Worm (Caenorhabditis elegans) whole organism, L1 larva: ENCODE results near the gene F14F9.6.

Source experiments
- F16B12.6 ChIP-seq: fragments of 150-350 bp; optimal IDR thresholded peaks from 2 replicates; lab custom pipeline; 2014; ENCODE audit warnings: missing biosample characterization, missing genetic modification characterization
- Y116A8C.19 ChIP-seq: sonication (generic microtip); optimal IDR thresholded peaks from 2 replicates; lab custom pipeline; 2016; ENCODE audit warnings: missing compliant biosample characterization, missing genetic modification characterization, borderline replicate concordance
- alr-1 ChIP-seq: fragments of 200-800 bp; sonication (Bioruptor generic); optimal IDR thresholded peaks from 2 replicates; lab custom pipeline; 2018; ENCODE audit warnings: borderline replicate concordance, mild to moderate bottlenecking, missing genetic modification characterization, missing compliant biosample characterization
- aly-2 ChIP-seq: fragments of 150-350 bp; optimal IDR thresholded peaks from 2 replicates; lab custom pipeline; 2014; ENCODE audit warnings: missing biosample characterization, missing genetic modification characterization
- ceh-63 ChIP-seq: fragments of 200-800 bp; sonication (Bioruptor generic); optimal IDR thresholded peaks from 2 replicates; lab custom pipeline; 2018; ENCODE audit warnings: mild to moderate bottlenecking, missing genetic modification characterization, missing compliant biosample characterization
- ceh-8 ChIP-seq: fragments of 200-800 bp; sonication (Bioruptor generic); optimal IDR thresholded peaks from 2 replicates; lab custom pipeline; 2018; ENCODE audit warnings: mild to moderate bottlenecking, missing genetic modification characterization, moderate library complexity, missing compliant biosample characterization
- ceh-90 ChIP-seq: sonication (generic microtip); optimal IDR thresholded peaks from 2 replicates; lab custom pipeline; 2016; ENCODE audit warnings: missing genetic modification characterization, missing compliant biosample characterization
- ces-1 ChIP-seq: fragments of 150-350 bp; optimal IDR thresholded peaks from 2 replicates; lab custom pipeline; 2014; ENCODE audit warnings: missing biosample characterization, missing genetic modification reagents, missing genetic modification characterization
- dsc-1 ChIP-seq: sonication (generic microtip); optimal IDR thresholded peaks from 2 replicates; lab custom pipeline; 2016; ENCODE audit warnings: mild to moderate bottlenecking, missing genetic modification characterization, missing compliant biosample characterization
- efl-1 ChIP-seq, 4 experiments: fragments of 150-350 bp; optimal IDR thresholded peaks in 3 of 4; peaks in 1 of 4; 1 replicate in 1 of 4; 2 replicates in 3 of 4; lab custom pipeline; 2014; ENCODE audit warnings: missing biosample characterization in 2 of 4, missing genetic modification characterization in 2 of 4, missing genetic modification reagents in 2 of 4
- efl-3 ChIP-seq: fragments of 200-800 bp; sonication (Bioruptor generic); optimal IDR thresholded peaks from 2 replicates; lab custom pipeline; 2018; ENCODE audit warnings: mild to moderate bottlenecking, missing genetic modification characterization, missing compliant biosample characterization
- ets-5 ChIP-seq: fragments of 200-800 bp; sonication (Bioruptor generic); IDR thresholded peaks from 2 replicates; pipeline ENCODE4 v1.3.6; 2022; ENCODE audit warnings: missing genetic modification characterization, missing compliant biosample characterization
- fos-1 ChIP-seq: fragments of 150-350 bp; optimal IDR thresholded peaks from 2 replicates; lab custom pipeline; 2014; ENCODE audit warnings: missing biosample characterization, missing genetic modification characterization
- grh-1 ChIP-seq: fragments of 200-800 bp; sonication (Bioruptor generic); IDR thresholded peaks from 2 replicates; pipeline ENCODE4 v1.3.6; 2022; ENCODE audit warnings: missing genetic modification reagents, missing genetic modification characterization, missing compliant biosample characterization
- isw-1 ChIP-seq: fragments of 200-800 bp; sonication (Bioruptor generic); IDR thresholded peaks from 2 replicates; pipeline ENCODE4 v1.3.6; 2022; ENCODE audit warnings: missing genetic modification characterization, missing compliant biosample characterization
- lin-14 ChIP-seq: fragments of 200-800 bp; sonication (Bioruptor generic); optimal IDR thresholded peaks from 2 replicates; lab custom pipeline; 2018; ENCODE audit warnings: mild to moderate bottlenecking, missing genetic modification characterization, moderate library complexity, missing compliant biosample characterization
- lin-39 ChIP-seq: fragments of 150-350 bp; optimal IDR thresholded peaks from 2 replicates; lab custom pipeline; 2014; ENCODE audit warnings: missing biosample characterization, missing genetic modification reagents, missing genetic modification characterization
- lsy-2 ChIP-seq, 2 experiments: fragments of 150-350 bp; optimal IDR thresholded peaks; 2 replicates each; lab custom pipeline; 2014; ENCODE audit warnings: missing biosample characterization in 2 of 2, missing genetic modification characterization in 2 of 2
- mdl-1 ChIP-seq, 2 experiments: fragments of 150-350 bp; optimal IDR thresholded peaks; 2 replicates each; lab custom pipeline; 2014 to 2017; ENCODE audit warnings: missing biosample characterization in 2 of 2, missing genetic modification characterization in 2 of 2, inconsistent platforms in 1 of 2
- nhr-11 ChIP-seq: fragments of 150-350 bp; optimal IDR thresholded peaks from 2 replicates; lab custom pipeline; 2014; ENCODE audit warnings: missing biosample characterization, missing genetic modification characterization
- nhr-19 ChIP-seq: fragments of 200-800 bp; sonication (Bioruptor generic); conservative IDR thresholded peaks from 2 replicates; pipeline ENCODE4 v1.3.6; 2022; ENCODE audit warnings: missing genetic modification characterization, missing compliant biosample characterization
- nhr-20 ChIP-seq: sonication (generic microtip); optimal IDR thresholded peaks from 2 replicates; lab custom pipeline; 2016; ENCODE audit warnings: mild to moderate bottlenecking, missing genetic modification characterization, missing compliant biosample characterization
- nhr-28 ChIP-seq: fragments of 150-350 bp; optimal IDR thresholded peaks from 2 replicates; lab custom pipeline; 2014; ENCODE audit warnings: missing biosample characterization, missing genetic modification characterization
- nhr-77 ChIP-seq: fragments of 150-350 bp; optimal IDR thresholded peaks from 2 replicates; lab custom pipeline; 2014; ENCODE audit warnings: missing biosample characterization, missing genetic modification characterization
- nhr-90 ChIP-seq: sonication (generic microtip); optimal IDR thresholded peaks from 2 replicates; lab custom pipeline; 2016; ENCODE audit warnings: mild to moderate bottlenecking, missing genetic modification characterization, missing compliant biosample characterization; ENCODE audit not compliant: poor library complexity
- pqm-1 ChIP-seq: sonication (generic microtip); optimal IDR thresholded peaks from 3 replicates; lab custom pipeline; 2017; ENCODE audit warnings: missing biosample characterization, missing genetic modification characterization
- rnt-1 ChIP-seq: sonication (generic microtip); optimal IDR thresholded peaks from 2 replicates; lab custom pipeline; 2016; ENCODE audit warnings: mild to moderate bottlenecking, missing genetic modification characterization, moderate library complexity, missing compliant biosample characterization
- skn-1 ChIP-seq: fragments of 150-350 bp; optimal IDR thresholded peaks from 2 replicates; lab custom pipeline; 2014; ENCODE audit warnings: missing biosample characterization, missing genetic modification characterization
- snpc-4 ChIP-seq: fragments of 150-350 bp; optimal IDR thresholded peaks from 2 replicates; lab custom pipeline; 2014; ENCODE audit warnings: missing biosample characterization, missing genetic modification characterization
- sptf-1 ChIP-seq: fragments of 150-350 bp; optimal IDR thresholded peaks from 2 replicates; lab custom pipeline; 2014; ENCODE audit warnings: missing biosample characterization, missing genetic modification characterization
- swsn-7 ChIP-seq: sonication (generic microtip); optimal IDR thresholded peaks from 2 replicates; lab custom pipeline; 2016; ENCODE audit warnings: missing genetic modification characterization, missing compliant biosample characterization
- tbx-2 ChIP-seq: sonication (generic microtip); optimal IDR thresholded peaks from 2 replicates; lab custom pipeline; 2016; ENCODE audit warnings: missing genetic modification characterization, missing compliant biosample characterization
- tlp-1 ChIP-seq: fragments of 150-350 bp; optimal IDR thresholded peaks from 2 replicates; lab custom pipeline; 2014; ENCODE audit warnings: missing biosample characterization, missing genetic modification characterization
- unc-130 ChIP-seq: fragments of 150-350 bp; optimal IDR thresholded peaks from 2 replicates; lab custom pipeline; 2017; ENCODE audit warnings: missing biosample characterization, missing genetic modification characterization, inconsistent platforms
- unc-30 ChIP-seq: sonication (generic microtip); optimal IDR thresholded peaks from 2 replicates; lab custom pipeline; 2017; ENCODE audit warnings: missing biosample characterization, missing genetic modification characterization
- unc-62 ChIP-seq: fragments of 150-350 bp; optimal IDR thresholded peaks from 2 replicates; lab custom pipeline; 2014; ENCODE audit warnings: missing biosample characterization, missing genetic modification reagents, missing genetic modification characterization
- unc-98 ChIP-seq: fragments of 200-800 bp; sonication (Bioruptor generic); IDR thresholded peaks from 2 replicates; pipeline ENCODE4 v1.3.6; 2022; ENCODE audit warnings: missing genetic modification characterization, missing compliant biosample characterization
- vab-15 ChIP-seq: sonication (generic microtip); optimal IDR thresholded peaks from 2 replicates; lab custom pipeline; 2017; ENCODE audit warnings: missing genotype, mild to moderate bottlenecking, missing genetic modification characterization, missing compliant biosample characterization
- zip-4 ChIP-seq: fragments of 200-800 bp; sonication (Bioruptor generic); optimal IDR thresholded peaks from 2 replicates; lab custom pipeline; 2018; ENCODE audit warnings: mild to moderate bottlenecking, missing genetic modification characterization, moderate library complexity, missing compliant biosample characterization
- ztf-4 ChIP-seq: fragments of 150-350 bp; optimal IDR thresholded peaks from 2 replicates; lab custom pipeline; 2014; ENCODE audit warnings: missing biosample characterization, missing genetic modification characterization

F14F9.6 gene

DNA sequence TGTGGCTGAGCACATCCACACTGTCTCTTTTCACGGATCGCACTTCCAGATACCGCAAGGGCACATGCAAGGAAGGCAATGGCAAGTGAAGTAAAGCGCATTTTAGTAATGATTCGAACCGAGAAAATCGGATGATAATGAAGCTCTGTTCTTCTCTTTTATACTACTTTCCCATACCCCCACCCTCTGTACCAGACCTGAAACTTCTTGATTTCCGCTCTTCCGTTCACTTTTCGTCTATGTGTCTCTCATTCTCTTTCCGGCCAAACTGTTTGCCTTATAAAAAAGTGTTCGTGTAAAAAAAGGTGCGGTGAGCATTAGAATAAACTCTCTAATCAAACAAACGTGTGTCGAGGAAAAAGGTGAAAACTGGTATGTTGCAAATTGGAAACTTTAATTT is 15.5 kb upstream of the F14F9.6 start, which contains the start of gene abu-6:
abu-6 (minus strand) TSS at position 101 of the 400 bp plus-strand sequence.
- TF ChIP-seq ceh-90 (tag; lab: Kevin White, UChicago) (no peak), aly-2 (tag; lab: Kevin White, UChicago) (no peak), unc-62 (no peak)

DNA sequence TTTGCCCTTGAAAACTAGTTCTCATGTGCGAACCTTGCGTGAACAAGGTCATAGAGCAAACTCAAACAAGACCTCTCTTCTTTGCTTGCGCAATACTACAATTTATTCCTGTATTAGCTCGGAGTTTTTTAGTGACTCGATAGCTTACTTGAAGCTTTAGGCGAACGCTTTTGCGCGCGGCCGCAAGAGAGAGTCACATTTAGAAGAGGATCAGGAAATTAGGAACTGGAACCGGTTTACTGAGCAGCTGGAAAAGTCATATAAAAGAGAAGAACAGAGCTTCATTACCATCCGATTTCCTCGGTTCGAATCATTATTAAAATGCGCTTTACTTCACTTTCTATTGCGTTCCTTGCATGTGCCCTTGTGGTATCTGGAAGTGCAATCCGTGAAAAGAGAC is 12.0 kb upstream of the F14F9.6 start, which contains the start of gene abu-15:
abu-15 (plus strand) TSS at position 301 of the 400 bp plus-strand sequence.
- no peak for TF ChIP-seq nhr-90 (tag; lab: Kevin White, UChicago)
- no peak for TF ChIP-seq efl-3
- no peak for TF ChIP-seq zip-4
- TF ChIP-seq sptf-1 (tag; lab: Kevin White, UChicago) = no peak
- TF ChIP-seq nhr-19 (GFP tag; lab: Robert Waterston, UW) = no peak
- no peak for TF ChIP-seq ztf-4
- no peak for TF ChIP-seq ets-5 (GFP tag; lab: Robert Waterston, UW)
- TF ChIP-seq ceh-63 (GFP tag; lab: Kevin White, UChicago) = no peak
- no peak for TF ChIP-seq nhr-77 (tag; lab: Kevin White, UChicago)
- TF ChIP-seq ces-1 (GFP tag; lab: Kevin White, UChicago) = no peak
- TF ChIP-seq swsn-7 (tag; lab: Kevin White, UChicago) = no peak
- no peak for TF ChIP-seq aly-2 (tag; lab: Kevin White, UChicago)
- no peak for TF ChIP-seq lin-14 (GFP tag; lab: Kevin White, UChicago)
- TF ChIP-seq fos-1 (tag; lab: Kevin White, UChicago) = no peak
- no peak for TF ChIP-seq mdl-1 (tag; optimal IDR thresholded peaks at IDR 0.05; lab: Kevin White, UChicago)
- TF ChIP-seq ceh-90 (tag; lab: Kevin White, UChicago) = no peak
- no peak for TF ChIP-seq pqm-1 (tag; lab: Kevin White, UChicago)
- no peak for TF ChIP-seq unc-98
- no peak for TF ChIP-seq Y116A8C.19

DNA sequence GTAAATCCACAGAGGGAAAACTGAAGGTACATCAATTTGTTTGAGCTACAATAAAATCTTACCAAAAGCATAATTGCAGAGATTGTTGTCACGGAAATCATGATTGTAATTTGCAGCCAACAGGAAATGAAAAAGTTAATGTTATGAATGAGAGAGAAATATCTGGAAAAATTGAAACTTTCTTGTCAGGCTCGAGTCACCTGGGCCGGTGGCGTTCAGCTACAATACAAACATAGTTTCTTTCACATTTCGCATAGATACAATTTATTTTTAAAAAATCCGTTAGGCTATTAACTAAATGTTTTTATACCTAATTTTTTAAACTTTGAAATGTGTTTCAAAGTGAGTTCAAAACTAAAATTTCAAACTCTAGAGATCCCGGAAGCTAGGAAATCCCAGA is 11.4 kb upstream of the F14F9.6 start, which contains the start of gene srx-39:
srx-39 (minus strand) TSS at position 101 of the 400 bp plus-strand sequence.
- TF ChIP-seq efl-1 (optimal IDR thresholded peaks at IDR 0.05; lab: Kevin White, UChicago) (no peak), efl-1 (GFP tag; optimal IDR thresholded peaks at IDR 0.05 in 1 of 2; lab: Kevin White, UChicago) (peak in 1 of 2 experiments; percentile 12), ets-5 (GFP tag; lab: Robert Waterston, UW) (no peak)

DNA sequence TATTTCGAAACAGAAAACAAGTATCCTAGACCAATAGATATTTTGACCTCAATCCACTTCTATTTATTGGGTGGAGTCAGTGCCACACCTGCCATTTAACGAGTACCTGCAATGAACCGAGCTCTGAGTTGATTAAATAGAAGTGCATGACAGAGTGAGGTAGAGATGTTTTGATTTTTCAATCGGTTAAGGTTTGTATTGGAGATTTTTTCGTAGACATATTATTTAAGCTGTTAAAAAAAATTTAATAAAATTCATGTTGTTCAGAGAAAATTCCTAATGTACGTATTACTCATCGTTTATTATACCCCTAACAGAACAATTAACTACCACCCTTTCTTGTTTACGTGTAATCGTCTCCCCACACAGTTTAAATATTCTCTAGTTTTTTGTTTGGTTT is 9.2 kb upstream of the F14F9.6 start, which contains the start of gene srx-38:
srx-38 (minus strand) TSS at position 101 of the 400 bp plus-strand sequence.
- TF ChIP-seq lin-14 (GFP tag; lab: Kevin White, UChicago) (no peak), F16B12.6 (tag; lab: Kevin White, UChicago) (no peak), nhr-77 (tag; lab: Kevin White, UChicago) (no peak), nhr-28 (tag; lab: Kevin White, UChicago) (no peak)

DNA sequence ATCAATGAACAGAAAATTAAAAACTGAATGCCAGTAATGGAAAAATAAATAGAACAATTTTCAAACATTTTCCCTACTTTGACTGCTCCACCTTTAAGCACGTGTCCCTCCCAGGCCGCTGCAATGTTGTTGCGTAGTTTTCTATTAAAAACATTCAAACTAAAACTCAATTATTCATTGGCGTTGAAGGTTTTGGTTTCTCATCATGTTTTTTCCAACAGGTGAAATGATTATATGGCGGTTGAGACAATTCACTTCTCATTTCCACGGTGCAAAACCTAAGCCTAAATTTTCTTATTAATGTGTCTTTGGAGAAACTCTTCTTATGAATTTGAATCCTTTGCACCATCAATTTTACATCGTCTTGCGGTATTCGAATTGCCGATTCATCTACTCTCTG is 4.6 kb upstream of the F14F9.6 start, which contains the start of gene srh-130:
srh-130 (plus strand) TSS at position 301 of the 400 bp plus-strand sequence.
- TF ChIP-seq snpc-4 (tag; lab: Kevin White, UChicago) = no peak
- no peak for TF ChIP-seq vab-15 (tag; lab: Kevin White, UChicago)
- TF ChIP-seq sptf-1 (tag; lab: Kevin White, UChicago) = no peak
- TF ChIP-seq ces-1 (GFP tag; lab: Kevin White, UChicago) = no peak
- TF ChIP-seq nhr-90 (tag; lab: Kevin White, UChicago) = no peak
- TF ChIP-seq unc-130 = no peak
- no peak for TF ChIP-seq nhr-11
- no peak for TF ChIP-seq grh-1
- TF ChIP-seq ztf-4 = no peak

DNA sequence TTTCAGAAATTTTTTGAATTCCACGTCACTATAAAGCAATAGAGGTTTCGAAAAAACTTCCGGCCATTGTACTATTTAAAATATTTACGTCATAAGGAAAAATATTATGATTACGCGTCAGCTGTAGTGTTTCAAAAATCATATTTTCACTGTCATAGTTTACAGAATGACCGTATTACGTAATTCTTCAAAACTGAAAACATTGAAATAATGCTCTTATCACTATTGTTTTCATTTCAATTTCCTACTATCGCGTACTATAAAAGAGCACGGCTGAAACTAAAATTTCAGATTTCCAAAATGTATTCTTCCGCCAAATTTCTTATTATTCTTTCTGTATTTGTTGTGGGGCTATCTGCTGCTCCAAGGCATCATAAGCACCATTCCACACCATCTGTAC is 1.8 kb downstream of the F14F9.6 start, which contains the start of gene F14F9.2:
F14F9.2 (plus strand) TSS at position 301 of the 400 bp plus-strand sequence.
- TF ChIP-seq lsy-2 (tag; optimal IDR thresholded peaks at IDR 0.05; lab: Kevin White, UChicago) (no peak), tlp-1 (tag; lab: Kevin White, UChicago) (no peak), unc-30 (no peak), lin-39 (tag; lab: Kevin White, UChicago) (no peak), dsc-1 (tag; lab: Kevin White, UChicago) (no peak), rnt-1 (tag; lab: Kevin White, UChicago) (no peak), skn-1 (tag; lab: Kevin White, UChicago) (no peak), ceh-8 (GFP tag; lab: Kevin White, UChicago) (no peak), tbx-2 (tag; lab: Kevin White, UChicago) (no peak), nhr-11 (no peak), nhr-20 (tag; lab: Kevin White, UChicago) (no peak), ceh-90 (tag; lab: Kevin White, UChicago) (no peak), nhr-77 (tag; lab: Kevin White, UChicago) (no peak), isw-1 (GFP tag; lab: Robert Waterston, UW) (no peak), alr-1 (tag; lab: Kevin White, UChicago) (no peak), efl-1 (optimal IDR thresholded peaks at IDR 0.05; lab: Kevin White, UChicago) (no peak), efl-1 (GFP tag; optimal IDR thresholded peaks at IDR 0.05 in 1 of 2; lab: Kevin White, UChicago) (no peak)
